Fruit fly (Drosophila melanogaster): ENCODE results near the gene CG11811.

Gene CG11811

dm6 chr3L:10690904-10691408 is at the start of gene CG11811:
Gene CG11811 (plus strand): TSS chr3L:10691024.
- TF ChIP-seq CTCF (optimal IDR thresholded peaks at IDR 0.05) (no peak), CG8478 (optimal IDR thresholded peaks at IDR 0.05) (no peak)

dm6 chr3L:10641589-10641988 is 49.2 kb upstream of the CG11811 start, which contains the start of gene CG14154:
Gene CG14154 (plus strand): TSS chr3L:10641889.
- TF ChIP-seq CTCF (optimal IDR thresholded peaks at IDR 0.05) (no peak), CG8478 (optimal IDR thresholded peaks at IDR 0.05) (no peak)

dm6 chr3L:10643228-10643627 is 47.6 kb upstream of the CG11811 start, which contains the start of gene CG14153:
Gene CG14153 (plus strand): TSS chr3L:10643528.
- TF ChIP-seq CTCF (optimal IDR thresholded peaks at IDR 0.05) (no peak), CG8478 (optimal IDR thresholded peaks at IDR 0.05) (no peak)

DNA sequence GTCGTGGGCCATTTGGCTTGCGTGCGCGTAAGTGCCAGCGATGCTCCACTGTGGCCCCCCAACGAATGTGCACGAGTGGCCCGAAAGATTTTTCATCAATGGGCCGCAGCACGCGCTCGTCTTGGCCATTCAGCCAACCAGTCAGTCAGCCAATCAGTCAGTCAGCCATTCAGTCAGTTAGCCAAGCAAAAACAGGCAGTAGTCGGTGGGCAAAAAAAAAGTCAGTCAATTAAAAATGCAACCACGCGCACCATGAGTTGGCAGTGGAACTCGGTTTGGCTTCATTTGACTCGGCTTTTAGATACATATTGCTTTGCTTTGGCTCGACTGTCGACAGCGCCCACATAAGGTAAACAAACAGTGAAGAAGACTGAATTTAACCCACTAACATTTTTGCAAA is 44.9 kb upstream of the CG11811 start:
- no peak for TF ChIP-seq CTCF (optimal IDR thresholded peaks at IDR 0.05)
- no peak for TF ChIP-seq CG8478 (optimal IDR thresholded peaks at IDR 0.05)

- TF ChIP-seq CG8478 (optimal IDR thresholded peaks at IDR 0.05) (no peak), CTCF (optimal IDR thresholded peaks at IDR 0.05) (no peak)
Observed at dm6 chr3L:10647158-10647557, 43.7 kb upstream of the CG11811 start.

- no peak for TF ChIP-seq CG8478 (optimal IDR thresholded peaks at IDR 0.05)
- TF ChIP-seq CTCF (optimal IDR thresholded peaks at IDR 0.05) = no peak
Observed at dm6 chr3L:10648431-10648830, 42.4 kb upstream of the CG11811 start.

dm6 chr3L:10651271-10651670 is 39.6 kb upstream of the CG11811 start:
- no peak for TF ChIP-seq CG8478 (optimal IDR thresholded peaks at IDR 0.05)
- TF ChIP-seq CTCF (optimal IDR thresholded peaks at IDR 0.05) = no peak

dm6 chr3L:10652487-10652886 is 38.3 kb upstream of the CG11811 start:
- TF ChIP-seq CTCF (optimal IDR thresholded peaks at IDR 0.05) (no peak), CG8478 (optimal IDR thresholded peaks at IDR 0.05) (no peak)

DNA sequence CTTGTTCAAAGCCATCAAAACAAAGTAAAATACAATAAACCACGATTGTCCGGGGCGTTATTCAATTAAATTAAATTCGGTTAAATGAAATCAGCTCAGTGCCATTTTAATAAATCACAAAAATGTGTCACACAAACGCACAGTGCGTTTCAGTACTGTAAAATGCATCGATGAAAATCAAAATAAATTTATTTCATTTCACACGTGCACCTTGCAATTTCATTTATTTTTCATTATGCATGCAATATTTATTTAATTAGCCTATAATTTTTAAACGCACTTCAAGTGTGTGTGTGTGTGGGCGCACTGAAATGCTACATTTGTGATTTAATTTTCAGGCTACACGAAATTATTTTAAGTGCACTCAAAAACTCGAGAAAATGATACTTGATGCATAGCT is 36.4 kb upstream of the CG11811 start:
- TF ChIP-seq CTCF (optimal IDR thresholded peaks at IDR 0.05) = no peak
- no peak for TF ChIP-seq CG8478 (optimal IDR thresholded peaks at IDR 0.05)

DNA sequence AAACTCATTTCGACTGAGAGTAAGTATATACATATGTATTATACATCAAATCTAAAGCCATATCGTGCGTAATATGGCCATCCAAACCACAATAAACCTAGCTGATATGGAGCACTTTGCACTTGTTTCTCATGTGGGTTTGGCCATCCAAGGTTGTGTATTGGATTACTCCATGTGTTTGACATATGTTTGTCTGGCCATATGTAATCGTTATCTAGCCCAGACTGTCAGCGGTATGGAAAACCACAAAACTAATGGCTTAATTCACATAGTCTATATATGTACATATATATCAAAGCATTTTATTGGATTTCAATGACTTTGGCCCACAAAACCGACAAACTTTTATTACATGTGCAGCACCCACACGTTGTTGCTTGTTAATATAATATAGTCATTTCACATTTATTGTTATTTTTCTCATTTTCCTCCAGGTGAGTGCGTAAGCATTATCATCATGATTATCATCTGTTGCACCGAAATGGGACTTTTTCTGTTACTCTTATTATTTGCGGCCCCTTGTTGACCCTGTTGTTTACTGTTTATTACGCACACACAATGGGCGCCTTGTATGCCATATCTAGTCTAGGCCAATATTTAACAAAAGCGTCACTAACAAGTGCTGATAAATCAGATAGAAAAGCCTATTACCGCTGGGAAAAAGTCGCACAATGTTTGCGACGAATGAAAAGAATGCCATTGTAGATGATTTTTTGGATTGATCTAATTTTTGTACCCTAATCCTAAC is 34.2 kb upstream of the CG11811 start:
- TF ChIP-seq CTCF (optimal IDR thresholded peaks at IDR 0.05) (no peak), CG8478 (optimal IDR thresholded peaks at IDR 0.05) (no peak)

DNA sequence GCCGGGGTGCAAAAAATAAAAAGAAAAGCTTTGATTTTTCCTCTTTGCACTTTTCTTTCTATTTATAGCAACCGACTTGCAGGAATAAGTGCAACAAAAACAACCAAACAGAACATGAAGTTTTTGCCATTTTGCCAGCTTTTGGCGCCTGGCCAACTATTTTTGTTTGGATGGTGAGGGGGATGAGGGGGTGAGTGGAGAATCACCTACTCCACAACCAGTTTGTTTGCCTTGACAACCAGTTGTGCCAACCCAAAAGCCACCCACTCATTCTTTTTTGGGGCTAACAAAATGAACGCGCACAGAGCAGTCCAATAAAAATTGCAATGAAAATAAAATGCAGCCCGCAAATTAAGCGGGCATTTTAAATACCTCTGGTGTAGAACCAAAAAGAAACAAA is 33.5 kb upstream of the CG11811 start:
- TF ChIP-seq CTCF (optimal IDR thresholded peaks at IDR 0.05) (no peak), CG8478 (optimal IDR thresholded peaks at IDR 0.05) (no peak)

dm6 chr3L:10658362-10659127 is 32.3 kb upstream of the CG11811 start:
- TF ChIP-seq CG8478 (optimal IDR thresholded peaks at IDR 0.05) (no peak), CTCF (optimal IDR thresholded peaks at IDR 0.05) (no peak)

dm6 chr3L:10659524-10659923 is 31.3 kb upstream of the CG11811 start:
- TF ChIP-seq CG8478 (optimal IDR thresholded peaks at IDR 0.05) = no peak
- no peak for TF ChIP-seq CTCF (optimal IDR thresholded peaks at IDR 0.05)

dm6 chr3L:10659993-10660743 is 30.7 kb upstream of the CG11811 start:
- no peak for TF ChIP-seq CG8478 (optimal IDR thresholded peaks at IDR 0.05)

Measured in S2 (cell line).